Worm (Caenorhabditis elegans) whole organism, young adult: Measurements from ENCODE around the gene F31D4.2.

ENCODE experiments used
- F22D6.2 ChIP-seq: sonication (generic microtip); optimal IDR thresholded peaks from 2 replicates; lab custom pipeline; 2016; ENCODE audit warnings: mild to moderate bottlenecking, missing genetic modification characterization, missing compliant biosample characterization
- F33H1.4 ChIP-seq: fragments of 200-800 bp; sonication (Bioruptor generic); IDR thresholded peaks from 2 replicates; pipeline ENCODE4 v1.3.6; 2022; ENCODE audit warnings: missing genetic modification reagents, missing genetic modification characterization, missing compliant biosample characterization
- F57A8.1 ChIP-seq: fragments of 200-800 bp; sonication (Bioruptor generic); optimal IDR thresholded peaks from 2 replicates; lab custom pipeline; 2018; ENCODE audit warnings: mild to moderate bottlenecking, missing genetic modification characterization, moderate library complexity, missing compliant biosample characterization
- T26A5.8 ChIP-seq: sonication (generic microtip); optimal IDR thresholded peaks from 2 replicates; lab custom pipeline; 2016; ENCODE audit warnings: missing genetic modification characterization, missing compliant biosample characterization
- Y53F4B.3 ChIP-seq: fragments of 200-800 bp; sonication (Bioruptor generic); IDR thresholded peaks from 2 replicates; pipeline ENCODE4 v1.3.6; 2022; ENCODE audit warnings: missing genetic modification reagents, missing genetic modification characterization, missing compliant biosample characterization
- ZK185.1 ChIP-seq: sonication (generic microtip); optimal IDR thresholded peaks from 2 replicates; lab custom pipeline; 2016; ENCODE audit warnings: mild to moderate bottlenecking, missing genetic modification characterization, missing compliant biosample characterization; ENCODE audit not compliant: poor library complexity, severe bottlenecking
- ama-1 ChIP-seq, 3 experiments: fragments of 150-350 bp in 1 of 3; sonication (generic microtip) in 2 of 3; optimal IDR thresholded peaks; 2 replicates each; lab custom pipeline; 2014 to 2018; ENCODE audit warnings: missing biosample characterization in 2 of 3, missing genetic modification characterization in 2 of 3, missing genetic modification reagents in 2 of 3
- bed-2 ChIP-seq: fragments of 200-800 bp; sonication (Bioruptor generic); IDR thresholded peaks from 2 replicates; pipeline ENCODE4 v1.3.6; 2022; ENCODE audit warnings: missing genetic modification reagents, missing genetic modification characterization, missing compliant biosample characterization
- cebp-1 ChIP-seq, 2 experiments: fragments of 200-800 bp in 1 of 2; sonication (Bioruptor generic) in 1 of 2; sonication (generic microtip) in 1 of 2; IDR thresholded peaks in 1 of 2; optimal IDR thresholded peaks in 1 of 2; 2 replicates each; pipeline versions ENCODE4 v1.3.6 to Lab custom; 2017 to 2022; ENCODE audit warnings: missing compliant biosample characterization in 2 of 2, missing genetic modification characterization in 2 of 2, mild to moderate bottlenecking in 1 of 2, missing genetic modification reagents in 1 of 2, moderate library complexity in 1 of 2
- chd-7 ChIP-seq: sonication (generic microtip); optimal IDR thresholded peaks from 2 replicates; lab custom pipeline; 2016; ENCODE audit warnings: mild to moderate bottlenecking, missing genetic modification characterization, moderate library complexity, missing compliant biosample characterization
- dox-1 ChIP-seq: fragments of 200-800 bp; sonication (Bioruptor generic); IDR thresholded peaks from 2 replicates; pipeline ENCODE4 v1.3.6; 2022; ENCODE audit warnings: missing genetic modification reagents, missing genetic modification characterization, missing compliant biosample characterization
- dpl-1 ChIP-seq: fragments of 150-350 bp; optimal IDR thresholded peaks from 2 replicates; lab custom pipeline; 2014; ENCODE audit warnings: missing biosample characterization, missing genetic modification reagents, missing genetic modification characterization
- egrh-3 ChIP-seq: fragments of 200-800 bp; sonication (Bioruptor generic); IDR thresholded peaks from 2 replicates; pipeline ENCODE4 v1.3.6; 2022; ENCODE audit warnings: missing genetic modification reagents, missing genetic modification characterization, missing compliant biosample characterization
- gei-17 ChIP-seq: fragments of 200-800 bp; sonication (Bioruptor generic); optimal IDR thresholded peaks from 2 replicates; lab custom pipeline; 2018; ENCODE audit warnings: mild to moderate bottlenecking, missing genetic modification characterization, missing compliant biosample characterization
- lag-1 ChIP-seq: fragments of 200-800 bp; sonication (Bioruptor generic); IDR thresholded peaks from 2 replicates; pipeline ENCODE4 v1.3.6; 2022; ENCODE audit warnings: missing genetic modification reagents, missing genetic modification characterization, missing compliant biosample characterization
- let-607 ChIP-seq, 2 experiments: fragments of 200-800 bp in 1 of 2; sonication (Bioruptor generic) in 1 of 2; sonication (generic microtip) in 1 of 2; optimal IDR thresholded peaks; 2 replicates each; lab custom pipeline; 2016 to 2018; ENCODE audit warnings: mild to moderate bottlenecking in 2 of 2, missing compliant biosample characterization in 2 of 2, missing genetic modification characterization in 2 of 2, moderate library complexity in 2 of 2, missing genotype in 1 of 2
- lin-26 ChIP-seq: fragments of 200-800 bp; sonication (Bioruptor generic); IDR thresholded peaks from 2 replicates; pipeline ENCODE4 v1.3.6; 2022; ENCODE audit warnings: missing genetic modification reagents, missing genetic modification characterization, missing compliant biosample characterization
- lin-40 ChIP-seq: sonication (generic microtip); optimal IDR thresholded peaks from 2 replicates; lab custom pipeline; 2016; ENCODE audit warnings: missing genetic modification characterization, mild to moderate bottlenecking, missing compliant biosample characterization, missing genotype, missing genetic modification reagents
- lir-1 ChIP-seq: fragments of 200-800 bp; sonication (Bioruptor generic); conservative IDR thresholded peaks from 2 replicates; pipeline ENCODE4 v1.3.6; 2022; ENCODE audit warnings: missing genetic modification reagents, missing genetic modification characterization, missing compliant biosample characterization
- lsl-1 ChIP-seq: fragments of 200-800 bp; sonication (Bioruptor generic); optimal IDR thresholded peaks from 2 replicates; lab custom pipeline; 2018; ENCODE audit warnings: mild to moderate bottlenecking, missing genetic modification characterization, moderate library complexity, missing compliant biosample characterization
- lsy-27 ChIP-seq: sonication (generic microtip); optimal IDR thresholded peaks from 2 replicates; lab custom pipeline; 2017; ENCODE audit warnings: missing genetic modification characterization, mild to moderate bottlenecking, missing compliant biosample characterization, antibody characterized with exemption, missing genotype, borderline replicate concordance; ENCODE audit not compliant: insufficient read depth
- madf-10 ChIP-seq: sonication (generic microtip); optimal IDR thresholded peaks from 2 replicates; lab custom pipeline; 2016; ENCODE audit warnings: mild to moderate bottlenecking, missing genetic modification characterization, missing compliant biosample characterization
- madf-6 ChIP-seq: fragments of 200-800 bp; sonication (Bioruptor generic); IDR thresholded peaks from 2 replicates; pipeline ENCODE4 v1.3.6; 2022; ENCODE audit warnings: missing genetic modification reagents, missing genetic modification characterization, missing compliant biosample characterization
- mes-4 ChIP-seq: sonication (generic microtip); optimal IDR thresholded peaks from 2 replicates; lab custom pipeline; 2016; ENCODE audit warnings: missing genotype, missing genetic modification characterization, missing compliant biosample characterization
- nhr-179 ChIP-seq: sonication (generic microtip); optimal IDR thresholded peaks from 2 replicates; lab custom pipeline; 2016; ENCODE audit warnings: mild to moderate bottlenecking, missing genetic modification characterization, missing compliant biosample characterization
- nhr-80 ChIP-seq: sonication (generic microtip); optimal IDR thresholded peaks from 2 replicates; lab custom pipeline; 2016; ENCODE audit warnings: missing genetic modification characterization, missing compliant biosample characterization
- pbrm-1 ChIP-seq: fragments of 200-800 bp; sonication (Bioruptor generic); IDR thresholded peaks from 2 replicates; pipeline ENCODE4 v1.3.6; 2022; ENCODE audit warnings: missing genetic modification reagents, missing genetic modification characterization, missing compliant biosample characterization
- repo-1 ChIP-seq: sonication (generic microtip); optimal IDR thresholded peaks from 2 replicates; lab custom pipeline; 2017; ENCODE audit warnings: mild to moderate bottlenecking, missing genetic modification characterization, missing compliant biosample characterization
- sea-2 ChIP-seq: fragments of 200-800 bp; sonication (Bioruptor generic); IDR thresholded peaks from 2 replicates; pipeline ENCODE4 v1.3.6; 2022; ENCODE audit warnings: missing genetic modification characterization, missing compliant biosample characterization
- snpc-1.3 ChIP-seq: sonication (generic microtip); optimal IDR thresholded peaks from 2 replicates; lab custom pipeline; 2017; ENCODE audit warnings: missing genetic modification characterization, mild to moderate bottlenecking, missing compliant biosample characterization, antibody characterized with exemption, moderate library complexity, missing genotype, missing genetic modification reagents; ENCODE audit not compliant: insufficient read depth
- tbx-9 ChIP-seq: sonication (generic microtip); optimal IDR thresholded peaks from 2 replicates; lab custom pipeline; 2016; ENCODE audit warnings: borderline replicate concordance, missing genetic modification characterization, inconsistent platforms, missing compliant biosample characterization
- tlf-1 ChIP-seq: fragments of 200-800 bp; sonication (Bioruptor generic); optimal IDR thresholded peaks from 2 replicates; lab custom pipeline; 2018; ENCODE audit warnings: mild to moderate bottlenecking, missing genetic modification characterization, missing compliant biosample characterization
- unc-62 ChIP-seq: fragments of 150-350 bp; optimal IDR thresholded peaks from 2 replicates; lab custom pipeline; 2014; ENCODE audit warnings: missing biosample characterization, missing genetic modification reagents, missing genetic modification characterization

The F31D4.2 gene

DNA sequence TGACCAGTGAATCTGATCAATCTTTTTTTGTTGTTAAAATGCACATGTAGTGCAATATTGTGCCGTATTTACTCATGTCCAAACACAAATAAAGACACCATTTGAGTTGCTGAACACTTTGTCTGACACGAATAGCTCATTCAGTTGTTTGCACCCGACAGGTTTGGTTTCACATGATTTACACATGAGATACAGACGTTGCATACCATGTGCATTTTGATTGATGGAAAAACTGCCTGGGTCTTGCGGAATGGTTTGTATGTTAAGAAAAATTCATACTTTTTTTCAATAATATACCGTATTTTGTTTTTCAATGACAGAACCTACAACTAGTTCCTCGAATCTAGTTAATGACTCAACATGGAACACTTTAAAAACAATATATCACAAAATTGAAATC is 25.8 kb upstream of the F31D4.2 start:
- no peak for TF ChIP-seq mes-4 (tag; lab: Kevin White, UChicago)
- no peak for TF ChIP-seq bed-2
- no peak for TF ChIP-seq lag-1 (GFP tag; lab: Robert Waterston, UW)
- TF ChIP-seq lsl-1 (GFP tag; lab: Kevin White, UChicago), result no peak
- no peak for TF ChIP-seq unc-62
- no peak for TF ChIP-seq lsy-27 (tag; lab: Kevin White, UChicago)
- no peak for TF ChIP-seq nhr-179 (tag; lab: Kevin White, UChicago)
- no peak for TF ChIP-seq tbx-9 (tag; lab: Kevin White, UChicago)
- TF ChIP-seq let-607 (tag; optimal IDR thresholded peaks at IDR 0.05; lab: Kevin White, UChicago), result no peak
- TF ChIP-seq nhr-80, result no peak
- TF ChIP-seq snpc-1.3 (tag; lab: Kevin White, UChicago), result no peak
- TF ChIP-seq F33H1.4 (GFP tag; lab: Robert Waterston, UW), result no peak
- no peak for TF ChIP-seq madf-10 (tag; lab: Kevin White, UChicago)
- no peak for TF ChIP-seq ama-1 (optimal IDR thresholded peaks at IDR 0.05; lab: Kevin White, UChicago)
- no peak for TF ChIP-seq ama-1 (GFP tag; optimal IDR thresholded peaks at IDR 0.05; lab: Kevin White, UChicago)
- TF ChIP-seq lin-40 (tag; lab: Kevin White, UChicago), result no peak
- no peak for TF ChIP-seq sea-2
- no peak for TF ChIP-seq madf-6
- TF ChIP-seq dox-1 (GFP tag; lab: Robert Waterston, UW), result no peak

DNA sequence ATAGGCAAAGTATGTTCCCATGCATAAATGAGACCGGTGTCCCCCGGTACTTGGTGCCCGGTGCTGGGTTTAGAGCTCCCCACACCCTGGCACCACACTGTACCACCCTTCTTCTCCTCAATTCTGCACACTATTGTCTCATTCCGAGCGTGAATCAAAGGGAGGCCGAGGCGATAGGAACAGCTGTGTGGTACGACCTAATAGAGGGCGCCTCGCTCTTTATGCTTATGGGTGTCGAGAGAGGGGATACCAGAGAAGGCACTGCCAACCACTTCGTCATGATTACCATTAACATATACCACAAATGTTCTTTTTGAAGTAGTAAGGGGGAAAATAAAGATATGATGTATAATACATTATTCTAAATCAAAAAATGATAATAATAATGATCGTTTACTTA is 25.3 kb upstream of the F31D4.2 start:
- TF ChIP-seq sea-2 (0 out of 2 replicates have a peak, but pooled peaks have one; percentile 56), lir-1 (GFP tag; lab: Robert Waterston, UW) (no peak)

DNA sequence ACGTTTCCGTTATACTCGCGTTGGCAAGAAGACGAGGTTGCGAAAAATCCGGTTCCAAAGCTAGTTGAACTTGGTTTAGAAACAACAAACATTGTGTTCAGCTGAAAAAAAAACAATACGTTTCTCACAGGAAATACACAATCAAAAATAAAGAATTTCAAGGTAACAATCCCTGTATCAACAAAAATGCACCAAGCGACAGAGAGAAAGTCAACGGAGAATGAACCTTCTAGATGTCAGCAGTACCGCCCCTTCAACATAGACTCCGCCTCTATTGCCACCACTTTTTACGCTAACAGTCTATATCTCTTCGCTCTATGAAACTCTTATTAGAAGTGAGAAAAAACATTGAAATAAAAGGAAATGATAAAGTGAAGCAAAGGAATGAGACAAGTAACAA is 23.0 kb upstream of the F31D4.2 start, which contains the start of gene F31D4.8:
TSS of gene F31D4.8 (minus strand) at position 101 of the 400 bp plus-strand sequence.
- no peak for TF ChIP-seq chd-7 (tag; lab: Kevin White, UChicago)
- TF ChIP-seq ZK185.1, result no peak
- TF ChIP-seq Y53F4B.3 (GFP tag; lab: Robert Waterston, UW), result no peak
- TF ChIP-seq let-607 (tag; optimal IDR thresholded peaks at IDR 0.05; lab: Kevin White, UChicago), result no peak
- TF ChIP-seq tlf-1 (GFP tag; lab: Kevin White, UChicago), result no peak
- TF ChIP-seq F22D6.2, result no peak
- TF ChIP-seq T26A5.8 (tag; lab: Kevin White, UChicago), result no peak
- TF ChIP-seq gei-17 (GFP tag; lab: Kevin White, UChicago), result no peak
- TF ChIP-seq cebp-1 (GFP tag; IDR thresholded peaks at IDR 0.05; lab: Robert Waterston, UW), result no peak
- no peak for TF ChIP-seq cebp-1 (tag; optimal IDR thresholded peaks at IDR 0.05; lab: Kevin White, UChicago)
- TF ChIP-seq repo-1, result no peak
- no peak for TF ChIP-seq lin-26 (GFP tag; lab: Robert Waterston, UW)
- no peak for TF ChIP-seq F57A8.1 (GFP tag; lab: Kevin White, UChicago)

DNA sequence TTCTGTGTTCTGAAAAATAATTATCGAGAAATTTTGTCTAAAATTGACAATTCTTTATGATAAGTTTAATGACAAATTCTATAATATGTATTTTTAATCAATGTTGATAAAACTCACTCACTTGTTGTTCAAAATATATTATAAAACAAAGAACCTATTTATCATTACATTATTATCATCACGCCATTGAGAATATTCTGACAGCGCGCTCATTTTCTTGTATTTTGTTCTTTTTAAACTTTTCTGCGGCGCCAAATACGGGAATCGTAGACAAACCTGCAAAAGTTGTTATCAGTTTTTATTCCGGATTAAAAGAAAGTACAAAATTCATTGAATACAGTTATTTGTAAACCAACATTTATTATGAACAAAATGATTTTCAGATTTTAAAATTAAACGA is 21.1 kb upstream of the F31D4.2 start:
- TF ChIP-seq pbrm-1, result no peak
- TF ChIP-seq nhr-80, result peak; percentile 51
- TF ChIP-seq, all 124 proteins: peak for 1

DNA sequence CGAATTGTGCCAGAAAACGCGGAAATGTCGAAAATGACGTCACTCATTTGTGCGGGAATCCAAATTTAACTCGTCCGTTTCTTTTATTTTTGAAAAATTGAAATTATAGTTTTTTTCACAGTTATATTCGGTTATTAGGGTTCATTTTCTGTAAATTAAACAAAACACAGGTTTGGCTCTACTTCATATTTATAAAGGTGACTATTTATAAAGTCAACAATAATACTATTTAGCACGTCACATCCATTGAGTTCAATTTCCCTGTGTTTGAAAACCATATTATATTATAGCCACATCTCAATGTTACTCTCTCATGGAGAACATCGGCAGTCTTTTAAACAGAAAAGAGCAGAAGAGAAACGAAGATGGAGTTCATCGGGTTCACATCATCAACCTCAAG is 17.3 kb upstream of the F31D4.2 start, which contains the start of gene twk-35:
TSS of gene twk-35 (plus strand) at position 301 of the 400 bp plus-strand sequence.
- no peak for TF ChIP-seq egrh-3 (GFP tag; lab: Robert Waterston, UW)
- no peak for TF ChIP-seq dpl-1
- no peak for TF ChIP-seq F33H1.4 (GFP tag; lab: Robert Waterston, UW)
- TF ChIP-seq cebp-1 (GFP tag; IDR thresholded peaks at IDR 0.05; lab: Robert Waterston, UW), result no peak
- no peak for TF ChIP-seq cebp-1 (tag; optimal IDR thresholded peaks at IDR 0.05; lab: Kevin White, UChicago)
